Fruit fly (Drosophila melanogaster) whole organism, embryonic: ENCODE results near the gene CG5861.

ENCODE experiments used
- Bdp1 ChIP-seq: fragments of 200-800 bp; sonication (Bioruptor generic); optimal IDR thresholded peaks from 3 replicates; lab custom pipeline; 2016; ENCODE audit warnings: missing biosample characterization, missing genetic modification characterization
- Bgb ChIP-seq: fragments of 200-800 bp; sonication (Bioruptor generic); IDR thresholded peaks from 2 replicates; pipeline ENCODE4 v1.3.6; 2022; ENCODE audit warnings: missing biosample characterization, missing genetic modification characterization; ENCODE audit not compliant: partially characterized antibody
- CG10267 ChIP-seq: fragments of 200-800 bp; sonication (Bioruptor generic); optimal IDR thresholded peaks from 2 replicates; lab custom pipeline; 2018; ENCODE audit warnings: missing biosample characterization, mild to moderate bottlenecking, missing genetic modification characterization, moderate library complexity
- CG10543 ChIP-seq: fragments of 200-800 bp; sonication (Bioruptor generic); optimal IDR thresholded peaks from 3 replicates; lab custom pipeline; 2017; ENCODE audit warnings: missing biosample characterization, mild to moderate bottlenecking, missing genetic modification characterization, moderate library complexity
- CG11723 ChIP-seq: fragments of 200-800 bp; sonication (Bioruptor generic); optimal IDR thresholded peaks from 2 replicates; lab custom pipeline; 2017; ENCODE audit warnings: missing biosample characterization, mild to moderate bottlenecking, missing genetic modification characterization
- CG12071 ChIP-seq: fragments of 200-800 bp; sonication (Bioruptor generic); optimal IDR thresholded peaks from 3 replicates; lab custom pipeline; 2018; ENCODE audit warnings: missing biosample characterization, mild to moderate bottlenecking, missing genetic modification characterization
- CG12744 ChIP-seq: fragments of 200-800 bp; sonication (Bioruptor generic); optimal IDR thresholded peaks from 2 replicates; lab custom pipeline; 2016; ENCODE audit warnings: missing biosample characterization, missing genetic modification characterization
- CG15011 ChIP-seq: fragments of 200-800 bp; sonication (Bioruptor generic); optimal IDR thresholded peaks from 3 replicates; lab custom pipeline; 2018; ENCODE audit warnings: missing biosample characterization, mild to moderate bottlenecking, missing genetic modification characterization
- CG1603 ChIP-seq: fragments of 200-800 bp; sonication (Bioruptor generic); optimal IDR thresholded peaks from 2 replicates; lab custom pipeline; 2019; ENCODE audit warnings: missing biosample characterization, mild to moderate bottlenecking, missing genetic modification characterization, moderate library complexity
- CG17186 ChIP-seq: fragments of 200-800 bp; sonication (Bioruptor generic); optimal IDR thresholded peaks from 3 replicates; lab custom pipeline; 2017; ENCODE audit warnings: missing biosample characterization, missing genetic modification reagents, missing genetic modification characterization
- CG17328 ChIP-seq: fragments of 200-800 bp; sonication (Bioruptor generic); IDR thresholded peaks from 2 replicates; pipeline ENCODE4 v1.3.6; 2022; ENCODE audit warnings: missing biosample characterization, missing genetic modification characterization
- CG1792 ChIP-seq: fragments of 200-800 bp; sonication (Bioruptor generic); optimal IDR thresholded peaks from 2 replicates; lab custom pipeline; 2016; ENCODE audit warnings: missing biosample characterization, missing genetic modification characterization
- CG18599 ChIP-seq: fragments of 200-800 bp; sonication (Bioruptor generic); optimal IDR thresholded peaks from 3 replicates; lab custom pipeline; 2017; ENCODE audit warnings: missing biosample characterization, missing genetic modification characterization, mild to moderate bottlenecking, moderate library complexity, missing genetic modification reagents
- CG2202 ChIP-seq: fragments of 200-800 bp; sonication (Bioruptor generic); optimal IDR thresholded peaks from 2 replicates; lab custom pipeline; 2018; ENCODE audit warnings: missing biosample characterization, mild to moderate bottlenecking, missing genetic modification characterization
- CG30020 ChIP-seq: fragments of 200-800 bp; optimal IDR thresholded peaks from 2 replicates; lab custom pipeline; 2019; ENCODE audit warnings: missing biosample characterization, mild to moderate bottlenecking, missing genetic modification characterization, moderate library complexity
- CG30403 ChIP-seq: fragments of 200-800 bp; sonication (Bioruptor generic); optimal IDR thresholded peaks from 3 replicates; lab custom pipeline; 2016; ENCODE audit warnings: missing biosample characterization, missing genetic modification characterization
- CG32772 ChIP-seq: fragments of 200-800 bp; sonication (Bioruptor generic); IDR thresholded peaks from 2 replicates; pipeline ENCODE4 v1.3.6; 2022; ENCODE audit warnings: missing biosample characterization, missing genetic modification characterization
- CG3838 ChIP-seq: fragments of 200-800 bp; sonication (Bioruptor generic); optimal IDR thresholded peaks from 3 replicates; lab custom pipeline; 2016; ENCODE audit warnings: missing biosample characterization, missing genetic modification characterization
- CG6683 ChIP-seq: fragments of 200-800 bp; sonication (Bioruptor generic); optimal IDR thresholded peaks from 2 replicates; lab custom pipeline; 2017; ENCODE audit warnings: missing biosample characterization, mild to moderate bottlenecking, missing genetic modification characterization, missing genetic modification reagents
- CG8924 ChIP-seq: fragments of 200-800 bp; optimal IDR thresholded peaks from 3 replicates; lab custom pipeline; 2019; ENCODE audit warnings: missing biosample characterization, mild to moderate bottlenecking, missing genetic modification characterization, moderate library complexity
- CG9817 ChIP-seq: fragments of 200-800 bp; sonication (Bioruptor generic); optimal IDR thresholded peaks from 2 replicates; lab custom pipeline; 2018; ENCODE audit warnings: missing biosample characterization, mild to moderate bottlenecking, missing genetic modification characterization, moderate library complexity
- Dek ChIP-seq: fragments of 200-800 bp; sonication (Bioruptor generic); optimal IDR thresholded peaks from 3 replicates; lab custom pipeline; 2019; ENCODE audit warnings: missing biosample characterization, mild to moderate bottlenecking, missing genetic modification characterization, moderate library complexity
- Dip3 ChIP-seq: fragments of 200-800 bp; sonication (Bioruptor generic); optimal IDR thresholded peaks from 3 replicates; lab custom pipeline; 2016; ENCODE audit warnings: missing biosample characterization, missing genetic modification characterization
- Hey ChIP-seq: fragments of 200-800 bp; sonication (Bioruptor generic); optimal IDR thresholded peaks from 3 replicates; lab custom pipeline; 2018; ENCODE audit warnings: missing biosample characterization, mild to moderate bottlenecking, missing genetic modification characterization
- Lim3 ChIP-seq: fragments of 200-800 bp; sonication (Bioruptor generic); IDR thresholded peaks from 2 replicates; pipeline ENCODE4 v1.3.6; 2022; ENCODE audit warnings: missing biosample characterization, missing genetic modification characterization
- Nf-YA ChIP-seq: fragments of 200-800 bp; sonication (Bioruptor generic); IDR thresholded peaks from 2 replicates; pipeline ENCODE4 v1.3.6; 2022; ENCODE audit warnings: missing biosample characterization, missing genetic modification characterization
- NfI ChIP-seq: fragments of 200-800 bp; sonication (Bioruptor generic); optimal IDR thresholded peaks from 3 replicates; lab custom pipeline; 2018; ENCODE audit warnings: missing biosample characterization, mild to moderate bottlenecking, missing genetic modification characterization, moderate library complexity
- Pdp1 ChIP-seq, 2 experiments: fragments of 200-800 bp; sonication (Bioruptor generic); optimal IDR thresholded peaks; 3 replicates each; lab custom pipeline; 2016; ENCODE audit warnings: missing biosample characterization in 2 of 2, missing genetic modification characterization in 2 of 2, mild to moderate bottlenecking in 1 of 2, moderate library complexity in 1 of 2
- Ravus ChIP-seq: fragments of 200-800 bp; sonication (Bioruptor generic); IDR thresholded peaks from 2 replicates; pipeline ENCODE4 v1.3.6; 2022; ENCODE audit warnings: missing biosample characterization, missing genetic modification characterization
- Rx ChIP-seq: fragments of 200-800 bp; sonication (Bioruptor generic); IDR thresholded peaks from 2 replicates; pipeline ENCODE4 v1.3.6; 2022; ENCODE audit warnings: missing biosample characterization, missing genetic modification characterization
- Sox100B ChIP-seq: fragments of 200-800 bp; sonication (Bioruptor generic); optimal IDR thresholded peaks from 3 replicates; lab custom pipeline; 2018; ENCODE audit warnings: missing biosample characterization, mild to moderate bottlenecking, missing genetic modification characterization
- ash1 ChIP-seq: fragments of 200-800 bp; sonication (Bioruptor generic); optimal IDR thresholded peaks from 2 replicates; lab custom pipeline; 2018; ENCODE audit warnings: missing biosample characterization, mild to moderate bottlenecking, missing genetic modification characterization
- az2 ChIP-seq: fragments of 200-800 bp; sonication (Bioruptor generic); optimal IDR thresholded peaks from 3 replicates; lab custom pipeline; 2016; ENCODE audit warnings: missing biosample characterization, missing genetic modification characterization
- bowl ChIP-seq: fragments of 200-800 bp; sonication (Bioruptor generic); IDR thresholded peaks from 2 replicates; pipeline ENCODE4 v1.3.6; 2022; ENCODE audit warnings: missing biosample characterization, missing genetic modification characterization
- croc ChIP-seq: fragments of 200-800 bp; sonication (Bioruptor generic); conservative IDR thresholded peaks from 3 replicates; pipeline ENCODE4 v1.3.6; 2022; ENCODE audit warnings: missing biosample characterization, missing genetic modification characterization
- gce ChIP-seq: fragments of 200-800 bp; sonication (Bioruptor generic); IDR thresholded peaks from 3 replicates; pipeline ENCODE4 v1.3.6; 2022; ENCODE audit warnings: missing biosample characterization, missing genetic modification characterization
- lab ChIP-seq: fragments of 200-800 bp; sonication (Bioruptor generic); optimal IDR thresholded peaks from 3 replicates; lab custom pipeline; 2017; ENCODE audit warnings: missing biosample characterization, missing genetic modification characterization, mild to moderate bottlenecking, moderate library complexity, missing genetic modification reagents
- lola ChIP-seq, 3 experiments: fragments of >200 bp in 2 of 3; fragments of 200-800 bp in 1 of 3; sonication (Bioruptor generic) in 1 of 3; optimal IDR thresholded peaks; 2 replicates each; lab custom pipeline; 2017 to 2019; ENCODE audit warnings: missing biosample characterization in 3 of 3, missing genetic modification characterization in 3 of 3, mild to moderate bottlenecking in 1 of 3, moderate library complexity in 1 of 3
- odd ChIP-seq: fragments of 200-800 bp; sonication (Bioruptor generic); optimal IDR thresholded peaks from 2 replicates; lab custom pipeline; 2017; ENCODE audit warnings: missing biosample characterization, mild to moderate bottlenecking, missing genetic modification characterization
- org-1 ChIP-seq: fragments of 200-800 bp; sonication (Bioruptor generic); optimal IDR thresholded peaks from 2 replicates; lab custom pipeline; 2017; ENCODE audit warnings: missing biosample characterization, missing genetic modification characterization
- p53 ChIP-seq: fragments of 200-800 bp; sonication (Bioruptor generic); optimal IDR thresholded peaks from 2 replicates; lab custom pipeline; 2016; ENCODE audit warnings: missing biosample characterization, missing genetic modification characterization
- pfk ChIP-seq: fragments of 200-800 bp; sonication (Bioruptor generic); optimal IDR thresholded peaks from 2 replicates; lab custom pipeline; 2018; ENCODE audit warnings: missing biosample characterization, mild to moderate bottlenecking, missing genetic modification characterization, moderate library complexity
- salm ChIP-seq: fragments of 200-800 bp; sonication (Bioruptor generic); optimal IDR thresholded peaks from 2 replicates; lab custom pipeline; 2018; ENCODE audit warnings: missing biosample characterization, mild to moderate bottlenecking, missing genetic modification characterization
- schlank ChIP-seq: fragments of 200-800 bp; sonication (Bioruptor generic); optimal IDR thresholded peaks from 2 replicates; lab custom pipeline; 2018; ENCODE audit warnings: missing biosample characterization, mild to moderate bottlenecking, missing genetic modification characterization
- sens ChIP-seq: fragments of 200-800 bp; sonication (Bioruptor generic); peaks from one replicate; lab custom pipeline; 2016; ENCODE audit warnings: missing biosample characterization, missing genetic modification characterization
- shn ChIP-seq: fragments of 200-800 bp; sonication (Bioruptor generic); optimal IDR thresholded peaks from 3 replicates; lab custom pipeline; 2016; ENCODE audit warnings: missing biosample characterization, missing genetic modification characterization
- trh ChIP-seq: fragments of 200-800 bp; sonication (Bioruptor generic); optimal IDR thresholded peaks from 2 replicates; lab custom pipeline; 2016; ENCODE audit warnings: missing biosample characterization, missing genetic modification characterization
- vfl ChIP-seq: fragments of 200-800 bp; sonication (Bioruptor generic); optimal IDR thresholded peaks from 2 replicates; lab custom pipeline; 2016; ENCODE audit warnings: missing biosample characterization, missing genetic modification characterization
- wor ChIP-seq: fragments of 200-800 bp; sonication (Bioruptor generic); IDR thresholded peaks from 2 replicates; pipeline ENCODE4 v1.3.6; 2022; ENCODE audit warnings: missing biosample characterization, missing genetic modification characterization
- zf30C ChIP-seq: fragments of 200-800 bp; sonication (Bioruptor generic); optimal IDR thresholded peaks from 3 replicates; lab custom pipeline; 2018; ENCODE audit warnings: missing biosample characterization, mild to moderate bottlenecking, missing genetic modification characterization

The CG5861 gene

dm6 chr2L:16286360-16287005 lies 20.6 kb downstream of the CG5861 start (continued):
- TF ChIP-seq shn = peak; percentile 88
- TF ChIP-seq croc (GFP tag; lab: Robert Waterston, UW) = peak; percentile 66
- TF ChIP-seq CG1603 (tag; lab: Kevin White, UChicago) = peak; percentile 61
- no peak for TF ChIP-seq CG17328
- TF ChIP-seq NfI (GFP tag; lab: Kevin White, UChicago) = peak; percentile 81
- no peak for TF ChIP-seq Nf-YA (GFP tag; lab: Robert Waterston, UW)
- TF ChIP-seq org-1 (GFP tag; lab: Kevin White, UChicago) = peak; percentile 74
- no peak for TF ChIP-seq Rx (GFP tag; lab: Robert Waterston, UW)
- peak; percentile 24 for TF ChIP-seq CG17186
- TF ChIP-seq CG9817 = peak; percentile 74
- no peak for TF ChIP-seq CG32772 (GFP tag; lab: Robert Waterston, UW)
- TF ChIP-seq Dip3 (GFP tag; lab: Kevin White, UChicago) = peak; percentile 83
- TF ChIP-seq Sox100B = peak; percentile 86
- TF ChIP-seq az2 (GFP tag; lab: Kevin White, UChicago) = peak; percentile 74
- no peak for TF ChIP-seq Bgb (GFP tag; lab: Robert Waterston, UW)
- peak; percentile 66 for TF ChIP-seq CG11723 (GFP tag; lab: Kevin White, UChicago)
- peak; percentile 81 for TF ChIP-seq CG15011 (GFP tag; lab: Kevin White, UChicago)
- peak; percentile 32 for TF ChIP-seq CG30020 (tag; lab: Kevin White, UChicago)
- peak; percentile 92 for TF ChIP-seq lab (GFP tag; lab: Kevin White, UChicago)
- TF ChIP-seq wor (GFP tag; lab: Robert Waterston, UW) = no peak
- TF ChIP-seq CG12744 (GFP tag; lab: Kevin White, UChicago) = peak; percentile 89
- peak in 1 of 3 experiments; percentile 78 for TF ChIP-seq lola (GFP tag; optimal IDR thresholded peaks at IDR 0.05; lab: Kevin White, UChicago)
- no peak for TF ChIP-seq bowl (GFP tag; lab: Robert Waterston, UW)
- peak; percentile 55 for TF ChIP-seq trh (GFP tag; lab: Kevin White, UChicago)
- no peak for TF ChIP-seq gce (GFP tag; lab: Robert Waterston, UW)
- no peak for TF ChIP-seq Lim3 (GFP tag; lab: Robert Waterston, UW)
- TF ChIP-seq vfl = peak; percentile 45
- TF ChIP-seq CG10543 (GFP tag; lab: Kevin White, UChicago) = peak; percentile 71
- TF ChIP-seq odd = peak; percentile 74
- no peak for TF ChIP-seq Ravus (GFP tag; lab: Robert Waterston, UW)
- peak; percentile 97 for TF ChIP-seq pfk
- peak; percentile 87 for TF ChIP-seq CG18599
- peak; percentile 67 for TF ChIP-seq CG6683 (GFP tag; lab: Kevin White, UChicago)
- TF ChIP-seq CG12071 = peak; percentile 78
- peak; percentile 82 for TF ChIP-seq CG30403
- TF ChIP-seq CG3838 (GFP tag; lab: Kevin White, UChicago) = peak; percentile 77
- TF ChIP-seq Bdp1 (GFP tag; lab: Kevin White, UChicago) = peak; percentile 53
- TF ChIP-seq salm = peak; percentile 75
- TF ChIP-seq Hey = peak; percentile 18
- TF ChIP-seq p53 (GFP tag; lab: Kevin White, UChicago) = no peak
- TF ChIP-seq schlank (tag; lab: Kevin White, UChicago) = peak; percentile 65
- peak in 1 of 2 experiments; percentile 69 for TF ChIP-seq Pdp1 (GFP tag; optimal IDR thresholded peaks at IDR 0.05; lab: Kevin White, UChicago)
- peak; percentile 68 for TF ChIP-seq CG10267 (tag; lab: Kevin White, UChicago)
- TF ChIP-seq CG8924 = peak; percentile 87
- peak; percentile 88 for TF ChIP-seq Dek (tag; lab: Kevin White, UChicago)
- TF ChIP-seq zf30C (GFP tag; lab: Kevin White, UChicago) = no peak
- peak; percentile 48 for TF ChIP-seq ash1 (GFP tag; lab: Kevin White, UChicago)
- TF ChIP-seq sens (GFP tag; lab: Kevin White, UChicago) = peak; percentile 95
- TF ChIP-seq CG1792 (GFP tag; lab: Kevin White, UChicago) = peak; percentile 74
- TF ChIP-seq CG2202 = peak; percentile 50
